Fruit fly (Drosophila melanogaster) whole organism, wandering third instar larva: Measurements from ENCODE around the gene CG4970.

Experiments used
- GATAd ChIP-seq: sonication (Bioruptor generic); optimal IDR thresholded peaks from 2 replicates; lab custom pipeline; 2016; ENCODE audit warnings: missing biosample characterization, missing genetic modification characterization
- Jra ChIP-seq: sonication (Bioruptor generic); optimal IDR thresholded peaks from 2 replicates; lab custom pipeline; 2016; ENCODE audit warnings: missing biosample characterization, missing genetic modification characterization
- Rel ChIP-seq, 2 experiments: fragments of 200-800 bp; sonication (Bioruptor generic) in 1 of 2; optimal IDR thresholded peaks; 2 replicates in 1 of 2; 3 replicates in 1 of 2; lab custom pipeline; 2016 to 2019; ENCODE audit warnings: mild to moderate bottlenecking in 2 of 2, missing biosample characterization in 2 of 2, missing genetic modification characterization in 2 of 2, moderate library complexity in 1 of 2
- Vsx2 ChIP-seq: fragments of 200-300, 225-300 bp; sonication (Bioruptor generic); optimal IDR thresholded peaks from 2 replicates; lab custom pipeline; 2018; ENCODE audit warnings: missing biosample characterization, missing genetic modification characterization; ENCODE audit not compliant: partially characterized antibody
- fru ChIP-seq: fragments of 200-800 bp; sonication (Bioruptor generic); optimal IDR thresholded peaks from 3 replicates; lab custom pipeline; 2016; ENCODE audit warnings: missing biosample characterization, mild to moderate bottlenecking, missing genetic modification characterization
- psq ChIP-seq: fragments of 200-800 bp; sonication (Bioruptor generic); optimal IDR thresholded peaks from 3 replicates; lab custom pipeline; 2017; ENCODE audit warnings: missing biosample characterization, mild to moderate bottlenecking, missing genetic modification characterization, moderate library complexity
- tai ChIP-seq: sonication (Bioruptor generic); optimal IDR thresholded peaks from 2 replicates; lab custom pipeline; 2016; ENCODE audit warnings: missing biosample characterization, missing genetic modification characterization

DNA sequence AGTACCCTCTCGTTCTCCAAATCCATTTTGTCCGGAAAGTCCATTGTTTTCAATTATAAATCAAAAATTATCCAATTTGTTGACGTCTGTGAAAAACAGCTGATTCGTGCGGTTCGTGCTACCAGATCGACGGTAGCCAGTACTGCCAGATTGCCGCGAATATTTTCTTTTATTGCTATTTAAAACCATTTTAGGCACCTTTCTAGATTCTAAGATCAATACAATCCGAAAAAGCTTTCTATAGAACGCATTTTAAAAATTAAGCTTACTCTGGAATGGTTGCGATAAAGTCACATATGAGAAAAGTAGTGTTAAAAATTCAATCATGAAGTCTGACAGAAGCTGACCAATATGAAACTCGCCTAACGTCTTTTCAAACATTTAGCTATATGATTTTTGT lies 18.4 kb upstream of the CG4970 start, which contains the start of gene Cog8:
- TF ChIP-seq fru (GFP tag; lab: Kevin White, UChicago) = peak; percentile 42
- no peak for TF ChIP-seq GATAd (GFP tag; lab: Kevin White, UChicago)
- TF ChIP-seq Vsx2 (GFP tag; lab: Kevin White, UChicago) = no peak
- TF ChIP-seq Rel (GFP tag; optimal IDR thresholded peaks at IDR 0.05; lab: Kevin White, UChicago) = no peak
- no peak for TF ChIP-seq Rel (tag; optimal IDR thresholded peaks at IDR 0.05; lab: Kevin White, UChicago)
- TF ChIP-seq tai (GFP tag; lab: Kevin White, UChicago) = peak; percentile 67
- TF ChIP-seq Jra = no peak
- TF ChIP-seq psq = peak; percentile 24
